Fruit fly (Drosophila melanogaster) whole organism, pupa: ENCODE results near the gene CG14448.

ENCODE experiments used
- CG13204 ChIP-seq: fragments of 200-800 bp; sonication (Bioruptor generic); optimal IDR thresholded peaks from 2 replicates; lab custom pipeline; 2018; ENCODE audit warnings: missing biosample characterization, mild to moderate bottlenecking, missing genetic modification characterization, moderate library complexity
- CG9948 ChIP-seq: fragments of 200-800 bp; sonication (Bioruptor generic); optimal IDR thresholded peaks from 2 replicates; lab custom pipeline; 2018; ENCODE audit warnings: missing biosample characterization, mild to moderate bottlenecking, missing genetic modification characterization, moderate library complexity
- D1 ChIP-seq: fragments of 200-800 bp; sonication (Bioruptor generic); optimal IDR thresholded peaks from 2 replicates; lab custom pipeline; 2018; ENCODE audit warnings: missing biosample characterization, mild to moderate bottlenecking, missing genetic modification characterization, moderate library complexity

DNA sequence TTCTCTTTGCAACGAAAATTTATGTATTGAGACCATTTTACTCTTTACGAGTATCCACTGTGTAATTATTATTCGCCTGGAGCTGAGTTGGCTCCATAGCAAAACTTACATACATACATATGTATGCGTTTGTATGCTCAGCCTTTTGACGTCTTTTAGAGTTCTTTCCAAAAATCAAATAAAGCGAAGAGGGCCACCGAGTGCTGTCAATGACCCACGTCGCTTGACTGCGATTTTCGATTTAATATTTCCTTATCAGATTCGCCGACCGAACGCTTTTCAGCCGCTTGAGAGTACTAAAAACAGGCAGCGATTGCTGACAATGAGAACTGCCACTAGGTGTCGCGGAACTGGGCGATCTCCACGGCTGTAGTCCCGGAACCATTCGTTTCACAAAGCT lies 13.8 kb upstream of the CG14448 start:
- TF ChIP-seq D1 (tag; lab: Kevin White, UChicago) (no peak), CG9948 (tag; lab: Kevin White, UChicago) (no peak), CG13204 (GFP tag; lab: Kevin White, UChicago) (no peak)
